Worm (Caenorhabditis elegans): ENCODE results near the gene M163.10.
A peak's percentile ranks its signal among the peaks of the same experiment; 100 is the strongest.

Gene M163.10

ce11 chrX:14512817-14513216 lies 42.0 kb downstream of the M163.10 start, which contains the start of gene fbxa-141:
fbxa-141 (minus strand) TSS chrX:14512917.
- TF ChIP-seq mep-1 (tag; optimal IDR thresholded peaks at IDR 0.05) = no peak
- no peak for TF ChIP-seq sem-2 (GFP tag; optimal IDR thresholded peaks at IDR 0.05)
- no peak for TF ChIP-seq sptf-1 (tag; optimal IDR thresholded peaks at IDR 0.05)
- no peak for TF ChIP-seq ham-2 (GFP tag; optimal IDR thresholded peaks at IDR 0.05)
- no peak for TF ChIP-seq flh-1 (GFP tag; optimal IDR thresholded peaks at IDR 0.05)
- no peak for TF ChIP-seq snpc-4 (tag; optimal IDR thresholded peaks at IDR 0.05)

ce11 chrX:14513462-14513861 lies 42.7 kb downstream of the M163.10 start:
- TF ChIP-seq elt-3 (tag; optimal IDR thresholded peaks at IDR 0.05) (no peak), mls-2 (tag; optimal IDR thresholded peaks at IDR 0.05) (no peak), unc-120 (tag; optimal IDR thresholded peaks at IDR 0.05; ENCODE audit: poor library complexity, severe bottlenecking) (peak; percentile 4), mep-1 (tag; optimal IDR thresholded peaks at IDR 0.05) (peak; percentile 8), ces-1 (GFP tag; optimal IDR thresholded peaks at IDR 0.05) (peak; percentile 93)

- no peak for TF ChIP-seq unc-62 (GFP tag; optimal IDR thresholded peaks at IDR 0.05)
- TF ChIP-seq lin-32 (GFP tag; optimal IDR thresholded peaks at IDR 0.05) = no peak
- TF ChIP-seq nhr-28 (tag; optimal IDR thresholded peaks at IDR 0.05) = no peak
- TF ChIP-seq ceh-83 (GFP tag; optimal IDR thresholded peaks at IDR 0.05) = no peak
- TF ChIP-seq ces-1 (GFP tag; optimal IDR thresholded peaks at IDR 0.05) = no peak
- no peak for TF ChIP-seq lin-13 (tag; optimal IDR thresholded peaks at IDR 0.05)
- TF ChIP-seq flh-1 (GFP tag; optimal IDR thresholded peaks at IDR 0.05) = no peak
- no peak for TF ChIP-seq elt-1 (tag; optimal IDR thresholded peaks at IDR 0.05; ENCODE audit: borderline replicate concordance, insufficient read depth)
Observed at ce11 chrX:14515028-14515427, 44.2 kb downstream of the M163.10 start, which contains the start of gene gcsh-1. gcsh-1 (minus strand) TSS chrX:14515073.

- TF ChIP-seq elt-3 (tag; optimal IDR thresholded peaks at IDR 0.05) (no peak), lsy-2 (tag; optimal IDR thresholded peaks at IDR 0.05) (no peak), tbx-8 (GFP tag; optimal IDR thresholded peaks at IDR 0.05) (no peak), unc-62 (GFP tag; optimal IDR thresholded peaks at IDR 0.05) (no peak), blmp-1 (tag; optimal IDR thresholded peaks at IDR 0.05) (no peak), flh-1 (GFP tag; optimal IDR thresholded peaks at IDR 0.05) (no peak), ceh-39 (tag; optimal IDR thresholded peaks at IDR 0.05) (no peak), hlh-1 (tag; optimal IDR thresholded peaks at IDR 0.05) (no peak), lin-13 (tag; optimal IDR thresholded peaks at IDR 0.05) (no peak), ces-1 (GFP tag; optimal IDR thresholded peaks at IDR 0.05) (no peak), nhr-76 (tag; optimal IDR thresholded peaks at IDR 0.05) (no peak), ceh-83 (GFP tag; optimal IDR thresholded peaks at IDR 0.05) (no peak), ham-2 (GFP tag; optimal IDR thresholded peaks at IDR 0.05) (no peak), nhr-237 (tag; optimal IDR thresholded peaks at IDR 0.05) (no peak), M03D4.4 (tag; optimal IDR thresholded peaks at IDR 0.05) (no peak), drap-1 (GFP tag; optimal IDR thresholded peaks at IDR 0.05) (no peak), unc-120 (tag; optimal IDR thresholded peaks at IDR 0.05; ENCODE audit: poor library complexity, severe bottlenecking) (no peak)
Observed at ce11 chrX:14516560-14516959, 45.8 kb downstream of the M163.10 start, which contains the start of gene D1025.10. D1025.10 (plus strand) TSS chrX:14516860.

ce11 chrX:14517842-14518241 lies 47.1 kb downstream of the M163.10 start:
- TF ChIP-seq lsy-2 (tag; optimal IDR thresholded peaks at IDR 0.05) (no peak), tbx-8 (GFP tag; optimal IDR thresholded peaks at IDR 0.05) (no peak), cnd-1 (tag; optimal IDR thresholded peaks at IDR 0.05) (no peak), flh-1 (GFP tag; optimal IDR thresholded peaks at IDR 0.05) (no peak)

- TF ChIP-seq elt-3 (tag; optimal IDR thresholded peaks at IDR 0.05) (no peak), lsy-2 (tag; optimal IDR thresholded peaks at IDR 0.05) (no peak), snpc-4 (tag; optimal IDR thresholded peaks at IDR 0.05) (no peak), M03D4.4 (tag; optimal IDR thresholded peaks at IDR 0.05) (no peak), ces-1 (GFP tag; optimal IDR thresholded peaks at IDR 0.05) (no peak), drap-1 (GFP tag; optimal IDR thresholded peaks at IDR 0.05) (no peak), zip-8 (tag; optimal IDR thresholded peaks at IDR 0.05) (no peak), elt-1 (tag; optimal IDR thresholded peaks at IDR 0.05; ENCODE audit: borderline replicate concordance, insufficient read depth) (no peak), flh-1 (GFP tag; optimal IDR thresholded peaks at IDR 0.05) (no peak), lin-13 (tag; optimal IDR thresholded peaks at IDR 0.05) (no peak), tbx-8 (GFP tag; optimal IDR thresholded peaks at IDR 0.05) (no peak), nhr-237 (tag; optimal IDR thresholded peaks at IDR 0.05) (no peak), ztf-11 (tag; optimal IDR thresholded peaks at IDR 0.05) (no peak), sptf-1 (tag; optimal IDR thresholded peaks at IDR 0.05) (no peak), nhr-76 (tag; optimal IDR thresholded peaks at IDR 0.05) (no peak), blmp-1 (tag; optimal IDR thresholded peaks at IDR 0.05) (no peak)
Observed at ce11 chrX:14520463-14520862, 49.7 kb downstream of the M163.10 start, which contains the start of gene D1025.1. D1025.1 (plus strand) TSS chrX:14520763.
